Fruit fly (Drosophila melanogaster): ENCODE data around the gene nxf2.

dm6 chr3L:16580049-16580448, at the start of gene nxf2:
- TF ChIP-seq CG9705 (GFP tag; optimal IDR thresholded peaks at IDR 0.05) (no peak), N (GFP tag; optimal IDR thresholded peaks at IDR 0.05) (no peak), psq (GFP tag; optimal IDR thresholded peaks at IDR 0.05) (no peak), h (GFP tag; optimal IDR thresholded peaks at IDR 0.05) (no peak), Vsx2 (GFP tag; optimal IDR thresholded peaks at IDR 0.05; ENCODE audit: partially characterized antibody) (no peak), dl (GFP tag; optimal IDR thresholded peaks at IDR 0.05; ENCODE audit: insufficient read depth in 1 of 2, partially characterized antibody in 2 of 2) (no peak)
